Worm (Caenorhabditis elegans): ENCODE results near the gene str-15.

ce11 chrV:16445676-16446075, 12.9 kb downstream of the str-15 start, which contains the start of gene T08G3.6:
- no peak for TF ChIP-seq unc-62 (GFP tag; optimal IDR thresholded peaks at IDR 0.05)
- no peak for TF ChIP-seq pha-4 (tag; optimal IDR thresholded peaks at IDR 0.05)

Measured in whole organism, mixed stage, embryonic.